Worm (Caenorhabditis elegans) whole organism, L4/young adult: ENCODE data around the gene nuo-5.

Source experiments
- W03F9.2 ChIP-seq: fragments of 150-350 bp; optimal IDR thresholded peaks from 2 replicates; lab custom pipeline; 2014; ENCODE audit warnings: missing biosample characterization, missing genetic modification characterization
- dao-5 ChIP-seq: sonication (generic microtip); optimal IDR thresholded peaks from 2 replicates; lab custom pipeline; 2016; ENCODE audit warnings: missing genotype, missing genetic modification characterization, moderate library complexity, missing compliant biosample characterization
- him-1 ChIP-seq: sonication (generic microtip); optimal IDR thresholded peaks from 2 replicates; lab custom pipeline; 2016; ENCODE audit warnings: missing genotype, missing genetic modification reagents, missing genetic modification characterization, missing compliant biosample characterization

DNA sequence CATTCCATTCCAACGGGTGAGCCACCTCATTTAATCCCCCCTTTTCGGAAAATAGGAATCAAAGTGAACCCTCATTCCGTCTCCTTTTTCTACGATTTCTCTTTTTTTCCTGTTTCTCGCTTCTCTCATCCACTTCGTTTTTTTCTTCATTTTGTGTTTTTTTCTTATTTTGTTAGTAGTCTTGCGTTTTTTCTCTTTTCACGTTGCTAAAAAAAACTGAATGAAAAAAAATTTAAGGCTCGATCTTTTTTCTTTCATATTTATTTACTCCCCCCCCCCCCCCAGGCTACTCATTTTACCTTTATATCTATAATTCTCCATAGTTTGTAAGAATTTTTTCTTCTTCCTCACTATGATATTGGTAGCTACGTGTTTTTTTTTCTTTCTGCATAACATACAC, 21.1 kb upstream of the nuo-5 start:
- TF ChIP-seq dao-5 (no peak), him-1 (tag; lab: Kevin White, UChicago) (no peak), W03F9.2 (tag; lab: Kevin White, UChicago) (no peak)
